Worm (Caenorhabditis elegans) whole organism, L3 larva: ENCODE results near the gene Y37H2A.11.

ENCODE experiments used
- aly-2 ChIP-seq: fragments of 150-350 bp; optimal IDR thresholded peaks from 2 replicates; lab custom pipeline; 2014; ENCODE audit warnings: missing biosample characterization, missing genetic modification characterization
- ama-1 ChIP-seq: fragments of 150-350 bp; optimal IDR thresholded peaks from 2 replicates; lab custom pipeline; 2018
- ceh-82 ChIP-seq: fragments of 150-350 bp; optimal IDR thresholded peaks from 2 replicates; lab custom pipeline; 2014; ENCODE audit warnings: missing biosample characterization, missing genetic modification characterization
- lin-39 ChIP-seq: fragments of 150-350 bp; optimal IDR thresholded peaks from 2 replicates; lab custom pipeline; 2018; ENCODE audit warnings: missing biosample characterization, missing genetic modification reagents, missing genetic modification characterization
- mdl-1 ChIP-seq: fragments of 150-350 bp; optimal IDR thresholded peaks from 2 replicates; lab custom pipeline; 2014; ENCODE audit warnings: missing biosample characterization, missing genetic modification characterization
- nhr-11 ChIP-seq: fragments of 150-350 bp; optimal IDR thresholded peaks from 2 replicates; lab custom pipeline; 2014; ENCODE audit warnings: missing biosample characterization, missing genetic modification characterization
- nhr-25 ChIP-seq: sonication (generic microtip); optimal IDR thresholded peaks from 2 replicates; lab custom pipeline; 2017; ENCODE audit warnings: missing biosample characterization, missing genetic modification characterization
- pqm-1 ChIP-seq: fragments of 150-350 bp; optimal IDR thresholded peaks from 2 replicates; lab custom pipeline; 2017; ENCODE audit warnings: missing biosample characterization, missing genetic modification characterization, inconsistent platforms
- skn-1 ChIP-seq: fragments of 150-350 bp; optimal IDR thresholded peaks from 2 replicates; lab custom pipeline; 2014; ENCODE audit warnings: missing biosample characterization, missing genetic modification characterization
- snpc-4 ChIP-seq: fragments of 150-350 bp; optimal IDR thresholded peaks from 2 replicates; lab custom pipeline; 2014; ENCODE audit warnings: missing biosample characterization, missing genetic modification characterization
- unc-62 ChIP-seq: fragments of 150-350 bp; sonication (generic microtip); optimal IDR thresholded peaks from 4 replicates; lab custom pipeline; 2014; ENCODE audit warnings: missing biosample characterization, missing genetic modification reagents, missing genetic modification characterization

DNA sequence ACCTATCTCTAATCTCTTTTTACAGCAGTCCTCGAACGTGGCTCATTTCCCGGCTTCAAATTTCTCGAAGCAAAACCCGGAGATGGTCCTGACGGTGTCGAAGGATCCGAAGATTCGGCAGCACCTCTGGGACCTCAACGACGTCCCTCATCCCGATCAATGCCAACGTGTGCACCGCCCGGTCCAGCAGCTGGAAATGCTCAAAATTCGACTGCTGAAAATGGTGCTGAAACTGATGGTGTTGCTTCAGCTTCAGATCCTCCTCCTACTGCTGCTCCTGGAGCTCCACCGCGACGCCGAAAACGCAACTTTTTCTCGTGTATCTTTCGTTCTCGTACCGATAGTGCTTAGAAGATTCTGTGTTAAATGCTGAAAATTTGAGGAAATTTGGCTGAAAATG, 35.2 kb upstream of the Y37H2A.11 start:
- no peak for TF ChIP-seq pqm-1
- no peak for TF ChIP-seq mdl-1 (tag; lab: Kevin White, UChicago)
- no peak for TF ChIP-seq unc-62 (GFP tag; lab: Kevin White, UChicago)
- TF ChIP-seq ceh-82 (tag; lab: Kevin White, UChicago) = no peak
- no peak for TF ChIP-seq skn-1 (tag; lab: Kevin White, UChicago)
- TF ChIP-seq aly-2 (tag; lab: Kevin White, UChicago) = no peak
- TF ChIP-seq nhr-11 (tag; lab: Kevin White, UChicago) = no peak
- TF ChIP-seq lin-39 (tag; lab: Kevin White, UChicago) = no peak
- no peak for TF ChIP-seq ama-1 (lab: Kevin White, UChicago)
- no peak for TF ChIP-seq nhr-25
- no peak for TF ChIP-seq snpc-4 (tag; lab: Kevin White, UChicago)
